Worm (Caenorhabditis elegans): Measurements from ENCODE around the gene algn-6.
A peak's percentile ranks its signal among the peaks of the same experiment; 100 is the strongest.

The algn-6 gene

ce11 chrII:8086803-8087202 is 47.2 kb downstream of the algn-6 start, which contains the start of gene K02C4.3 (continued):
- no peak for TF ChIP-seq nhr-90 (tag; optimal IDR thresholded peaks at IDR 0.05)
- peak; percentile 7 for TF ChIP-seq snpc-1.3 (tag; optimal IDR thresholded peaks at IDR 0.05; ENCODE audit: insufficient read depth)
- 0 out of 2 replicates have a peak, but pooled peaks have one; percentile 25 for TF ChIP-seq F39B2.1 (GFP tag; IDR thresholded peaks at IDR 0.05)
- peak; percentile 32; the same call in 1 of the 2 replicates for TF ChIP-seq dox-1 (GFP tag; IDR thresholded peaks at IDR 0.05)
- TF ChIP-seq athp-1 (tag; optimal IDR thresholded peaks at IDR 0.05), result no peak
- TF ChIP-seq ZK185.1 (tag; optimal IDR thresholded peaks at IDR 0.05; ENCODE audit: poor library complexity, severe bottlenecking), result peak; percentile 37
- peak; percentile 9 for TF ChIP-seq nhr-80 (tag; optimal IDR thresholded peaks at IDR 0.05)
- peak; percentile 68 for TF ChIP-seq dpl-1 (GFP tag; optimal IDR thresholded peaks at IDR 0.05)
- TF ChIP-seq hmg-1.2 (GFP tag; IDR thresholded peaks at IDR 0.05), result 0 out of 2 replicates have a peak, but pooled peaks have one; percentile 13
- peak; percentile 56 for TF ChIP-seq lsl-1 (GFP tag; optimal IDR thresholded peaks at IDR 0.05)
- peak; percentile 93 for TF ChIP-seq ztf-18 (tag; optimal IDR thresholded peaks at IDR 0.05)

Measured in whole organism, young adult.